Worm (Caenorhabditis elegans): ENCODE measurements around the gene lips-6.

ce11 chrIV:12021360-12021759 is 5.9 kb upstream of the lips-6 start:
- TF ChIP-seq B0035.1 (tag; optimal IDR thresholded peaks at IDR 0.05) = no peak
- TF ChIP-seq T07F8.4 (tag; optimal IDR thresholded peaks at IDR 0.05) = no peak
- TF ChIP-seq ets-4 (GFP tag; optimal IDR thresholded peaks at IDR 0.05) = no peak
- TF ChIP-seq ztf-26 (tag; optimal IDR thresholded peaks at IDR 0.05) = no peak
- no peak for TF ChIP-seq unc-62 (GFP tag; optimal IDR thresholded peaks at IDR 0.05)
- no peak for TF ChIP-seq C17E4.6 (GFP tag; IDR thresholded peaks at IDR 0.05)
- TF ChIP-seq ama-1 (optimal IDR thresholded peaks at IDR 0.05) = no peak
- no peak for TF ChIP-seq ama-1 (GFP tag; optimal IDR thresholded peaks at IDR 0.05)
- no peak for TF ChIP-seq hlh-26 (GFP tag; conservative IDR thresholded peaks at IDR 0.05)
- TF ChIP-seq madf-10 (tag; optimal IDR thresholded peaks at IDR 0.05) = no peak
- TF ChIP-seq Y79H2A.3 (GFP tag; conservative IDR thresholded peaks at IDR 0.05) = no peak
- no peak for TF ChIP-seq nfya-1 (tag; optimal IDR thresholded peaks at IDR 0.05; ENCODE audit: borderline replicate concordance, insufficient read depth)

All from whole organism, young adult.